Worm (Caenorhabditis elegans) whole organism, early embryonic: Measurements from ENCODE around the gene gst-3.
A peak's percentile ranks its signal among the peaks of the same experiment; 100 is the strongest.

Experiments used
- B0310.2 ChIP-seq: sonication (generic microtip); optimal IDR thresholded peaks from 2 replicates; lab custom pipeline; 2016; ENCODE audit warnings: mild to moderate bottlenecking, missing genetic modification characterization, missing compliant biosample characterization
- F13C5.2 ChIP-seq: sonication (generic microtip); optimal IDR thresholded peaks from 2 replicates; lab custom pipeline; 2017; ENCODE audit warnings: mild to moderate bottlenecking, missing genetic modification characterization, inconsistent platforms, missing compliant biosample characterization
- aly-1 ChIP-seq: sonication (generic microtip); optimal IDR thresholded peaks from 2 replicates; lab custom pipeline; 2016; ENCODE audit warnings: missing genetic modification characterization, missing compliant biosample characterization
- ama-1 ChIP-seq: fragments of 150-350 bp; optimal IDR thresholded peaks from 2 replicates; lab custom pipeline; 2014
- ceh-13 ChIP-seq: fragments of 200-800 bp; sonication (Bioruptor generic); optimal IDR thresholded peaks from 2 replicates; lab custom pipeline; 2018; ENCODE audit warnings: mild to moderate bottlenecking, missing genetic modification characterization, missing compliant biosample characterization
- ceh-36 ChIP-seq: sonication (generic microtip); optimal IDR thresholded peaks from 2 replicates; lab custom pipeline; 2016; ENCODE audit warnings: missing genetic modification characterization, inconsistent platforms, missing compliant biosample characterization
- ets-7 ChIP-seq: sonication (generic microtip); optimal IDR thresholded peaks from 2 replicates; lab custom pipeline; 2016; ENCODE audit warnings: missing genotype, missing genetic modification characterization, missing compliant biosample characterization
- flt-1 ChIP-seq: fragments of 200-800 bp; sonication (Bioruptor generic); IDR thresholded peaks from 2 replicates; pipeline ENCODE4 v1.3.6; 2022; ENCODE audit warnings: missing genetic modification characterization, missing compliant biosample characterization
- hmbx-1 ChIP-seq: sonication (generic microtip); optimal IDR thresholded peaks from 2 replicates; lab custom pipeline; 2016; ENCODE audit warnings: mild to moderate bottlenecking, missing genetic modification characterization, missing compliant biosample characterization
- hmg-4 ChIP-seq: fragments of 200-800 bp; sonication (Bioruptor generic); optimal IDR thresholded peaks from 2 replicates; lab custom pipeline; 2018; ENCODE audit warnings: mild to moderate bottlenecking, missing genetic modification characterization, missing compliant biosample characterization
- hnd-1 ChIP-seq: sonication (generic microtip); optimal IDR thresholded peaks from 2 replicates; lab custom pipeline; 2016; ENCODE audit warnings: missing genetic modification characterization, missing compliant biosample characterization
- pes-1 ChIP-seq: fragments of 200-800 bp; sonication (Bioruptor generic); IDR thresholded peaks from 2 replicates; pipeline ENCODE4 v1.3.6; 2022; ENCODE audit warnings: missing genetic modification reagents, missing genetic modification characterization, missing compliant biosample characterization
- scrt-1 ChIP-seq: fragments of 200-800 bp; sonication (Bioruptor generic); IDR thresholded peaks from 2 replicates; pipeline ENCODE4 v1.3.6; 2022; ENCODE audit warnings: missing genetic modification characterization, missing compliant biosample characterization
- sea-1 ChIP-seq: fragments of 200-800 bp; sonication (Bioruptor generic); conservative IDR thresholded peaks from 2 replicates; pipeline ENCODE4 v1.3.6; 2022; ENCODE audit warnings: missing genetic modification characterization, missing compliant biosample characterization
- tbx-11 ChIP-seq: fragments of 200-800 bp; sonication (Bioruptor generic); IDR thresholded peaks from 2 replicates; pipeline ENCODE4 v1.3.6; 2022; ENCODE audit warnings: missing genetic modification characterization, missing compliant biosample characterization
- tbx-37 ChIP-seq: fragments of 200-800 bp; sonication (Bioruptor generic); conservative IDR thresholded peaks from 2 replicates; pipeline ENCODE4 v1.3.6; 2022; ENCODE audit warnings: missing genetic modification reagents, missing genetic modification characterization, missing compliant biosample characterization
- tra-4 ChIP-seq: sonication (generic microtip); optimal IDR thresholded peaks from 2 replicates; lab custom pipeline; 2017; ENCODE audit warnings: missing genetic modification characterization, missing compliant biosample characterization

The gst-3 gene

DNA sequence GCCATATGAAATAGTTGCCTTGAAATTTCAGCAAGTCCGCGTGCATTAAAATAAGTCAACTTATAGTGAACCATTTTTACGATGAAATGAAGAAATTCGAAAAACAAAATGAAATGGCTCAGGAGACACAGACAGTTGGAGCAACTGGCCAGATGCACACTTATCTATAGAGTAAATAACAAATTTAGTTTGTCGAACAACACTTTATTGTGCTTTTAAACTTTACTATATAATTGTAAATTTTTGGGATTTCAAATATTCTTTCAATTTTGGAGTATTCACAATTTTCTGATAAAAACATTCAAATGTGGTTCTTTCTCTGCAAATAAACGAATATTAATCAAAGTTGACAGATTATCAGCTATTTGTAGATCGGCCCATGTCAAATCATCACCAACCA lies at the start of gene gst-3:
Gene gst-3, minus strand, starts transcription at position 101 of the 400 bp plus-strand sequence.
- TF ChIP-seq ama-1 (lab: Kevin White, UChicago) (no peak), hnd-1 (tag; lab: Kevin White, UChicago) (no peak), tbx-11 (no peak), ceh-13 (no peak), flt-1 (GFP tag; lab: Robert Waterston, UW) (no peak), scrt-1 (GFP tag; lab: Robert Waterston, UW) (no peak), tra-4 (tag; lab: Kevin White, UChicago) (no peak), sea-1 (GFP tag; lab: Robert Waterston, UW) (no peak), pes-1 (no peak), ets-7 (tag; lab: Kevin White, UChicago) (no peak), B0310.2 (tag; lab: Kevin White, UChicago) (no peak), aly-1 (no peak), F13C5.2 (tag; lab: Kevin White, UChicago) (no peak), hmbx-1 (no peak), ceh-36 (tag; lab: Kevin White, UChicago) (no peak), tbx-37 (no peak), hmg-4 (no peak)

DNA sequence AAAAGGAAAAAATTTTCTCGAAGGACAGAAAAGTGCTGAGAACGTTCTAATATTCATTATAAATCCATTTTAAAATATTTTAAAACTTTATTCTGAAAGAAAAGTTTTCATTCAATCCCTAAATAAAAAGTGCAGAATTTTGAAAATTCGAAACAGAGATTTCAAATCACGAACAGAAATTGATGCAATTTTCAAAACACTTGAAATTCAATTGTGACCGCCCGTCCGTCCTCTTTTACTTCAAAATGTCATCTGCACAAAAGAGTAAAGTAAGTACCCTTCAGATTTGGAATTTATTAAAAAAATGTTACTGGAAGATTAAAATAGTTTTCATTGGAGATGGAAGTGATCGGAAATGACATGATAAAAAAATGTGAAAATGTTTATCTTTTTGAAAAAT lies 48.5 kb upstream of the gst-3 start:
- TF ChIP-seq hmg-4 (no peak), aly-1 (no peak), ets-7 (tag; lab: Kevin White, UChicago) (no peak), flt-1 (GFP tag; lab: Robert Waterston, UW) (no peak), B0310.2 (tag; lab: Kevin White, UChicago) (no peak), tbx-37 (no peak), F13C5.2 (tag; lab: Kevin White, UChicago) (no peak), ceh-36 (tag; lab: Kevin White, UChicago) (no peak), tra-4 (tag; lab: Kevin White, UChicago) (no peak), sea-1 (GFP tag; lab: Robert Waterston, UW) (no peak), ceh-13 (no peak), hnd-1 (tag; lab: Kevin White, UChicago) (no peak), tbx-11 (no peak), pes-1 (no peak), ama-1 (lab: Kevin White, UChicago) (no peak), scrt-1 (GFP tag; lab: Robert Waterston, UW) (no peak), hmbx-1 (no peak)

DNA sequence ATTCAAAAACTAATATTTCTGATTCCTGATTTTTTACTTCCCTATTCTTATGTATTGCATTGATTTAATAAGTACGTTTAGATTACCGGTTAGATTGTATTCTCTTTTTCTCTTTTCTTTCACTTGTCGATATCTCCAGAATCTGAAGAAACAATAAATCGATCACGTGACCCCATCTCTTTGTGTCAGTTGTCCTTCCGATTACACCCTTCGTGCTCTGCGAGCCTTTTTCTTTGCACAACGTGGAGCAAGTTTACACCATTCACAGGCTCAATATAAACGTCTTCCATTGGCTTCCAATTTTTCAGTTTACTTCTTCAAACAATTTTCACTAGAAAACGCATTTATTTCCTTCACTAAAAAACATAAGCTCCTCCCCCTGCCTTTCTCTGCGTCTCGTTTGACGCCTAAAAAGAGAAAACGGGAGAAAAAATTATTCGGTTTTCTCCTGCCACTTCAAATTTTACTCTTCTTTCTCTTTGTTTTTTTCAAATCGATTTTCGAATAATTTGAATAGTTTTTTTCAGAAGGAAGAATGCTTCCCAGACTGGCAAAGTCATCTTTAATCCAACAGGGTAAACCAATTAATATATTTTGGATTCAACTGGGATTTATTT lies 40.2 kb upstream of the gst-3 start, which contains the start of gene gta-1:
Gene gta-1, plus strand, starts transcription at position 528 of the 617 bp plus-strand sequence.
- TF ChIP-seq flt-1 (GFP tag; lab: Robert Waterston, UW) (no peak), ama-1 (lab: Kevin White, UChicago) (no peak), hmg-4 (no peak), scrt-1 (GFP tag; lab: Robert Waterston, UW) (no peak), tbx-37 (no peak), B0310.2 (tag; lab: Kevin White, UChicago) (no peak), ceh-36 (tag; lab: Kevin White, UChicago) (no peak), tra-4 (tag; lab: Kevin White, UChicago) (no peak), ceh-13 (no peak), F13C5.2 (tag; lab: Kevin White, UChicago) (no peak), hnd-1 (tag; lab: Kevin White, UChicago) (no peak), sea-1 (GFP tag; lab: Robert Waterston, UW) (no peak), tbx-11 (no peak), aly-1 (no peak), ets-7 (tag; lab: Kevin White, UChicago) (no peak), hmbx-1 (no peak)

DNA sequence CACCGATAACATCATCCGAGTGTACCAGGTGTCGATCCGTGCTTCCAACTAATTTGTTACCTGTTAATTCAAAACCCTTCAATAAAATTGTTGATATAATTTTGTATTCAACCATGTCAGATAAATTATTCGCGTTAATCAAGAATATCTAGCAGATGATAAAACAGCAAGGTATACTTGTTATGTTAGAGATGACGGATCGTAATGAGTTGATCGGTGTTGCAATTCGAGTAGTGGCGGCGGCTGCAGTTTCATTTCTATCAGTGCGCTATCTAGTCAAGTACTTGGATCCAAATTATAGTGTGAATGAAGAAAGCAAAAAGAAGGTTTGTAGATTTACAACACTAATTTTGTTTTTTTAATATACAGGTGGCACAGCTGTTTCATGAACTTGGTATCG lies 37.7 kb upstream of the gst-3 start, which contains the start of gene mspn-1:
Gene mspn-1, plus strand, starts transcription at position 190 of the 400 bp plus-strand sequence.
- no peak for TF ChIP-seq hnd-1 (tag; lab: Kevin White, UChicago)

DNA sequence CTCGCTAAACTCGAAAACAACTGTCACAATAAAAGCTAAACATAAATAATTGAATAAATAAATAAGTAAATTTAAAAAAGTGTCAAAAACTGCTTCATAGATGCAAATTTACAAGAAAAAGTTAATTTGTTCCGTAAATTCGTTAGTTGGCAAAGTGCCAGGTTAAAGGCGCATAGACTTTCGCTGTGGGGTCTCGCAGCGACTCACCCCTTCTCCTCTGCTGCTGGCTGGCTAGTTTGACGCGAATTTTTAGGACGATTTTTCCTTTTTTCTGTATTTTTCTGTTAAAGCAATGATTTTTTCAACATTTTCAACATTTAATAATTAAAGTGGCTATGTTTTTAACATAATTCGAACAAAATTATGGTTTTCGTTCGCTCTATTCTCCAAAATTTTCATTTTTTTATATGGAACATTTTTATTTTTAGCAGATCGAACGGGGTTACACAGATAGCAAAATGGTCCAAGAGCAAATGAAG lies 36.2 kb upstream of the gst-3 start, which contains the start of gene rack-1:
Gene rack-1, plus strand, starts transcription at position 429 of the 479 bp plus-strand sequence.
- TF ChIP-seq hmbx-1 (no peak), B0310.2 (tag; lab: Kevin White, UChicago) (no peak), hmg-4 (no peak), ama-1 (lab: Kevin White, UChicago) (no peak), sea-1 (GFP tag; lab: Robert Waterston, UW) (no peak), ets-7 (tag; lab: Kevin White, UChicago) (no peak), scrt-1 (GFP tag; lab: Robert Waterston, UW) (no peak), tbx-11 (no peak), ceh-36 (tag; lab: Kevin White, UChicago) (no peak), pes-1 (no peak), F13C5.2 (tag; lab: Kevin White, UChicago) (no peak), ceh-13 (no peak), flt-1 (GFP tag; lab: Robert Waterston, UW) (no peak), tra-4 (tag; lab: Kevin White, UChicago) (no peak), hnd-1 (tag; lab: Kevin White, UChicago) (no peak), aly-1 (no peak)

DNA sequence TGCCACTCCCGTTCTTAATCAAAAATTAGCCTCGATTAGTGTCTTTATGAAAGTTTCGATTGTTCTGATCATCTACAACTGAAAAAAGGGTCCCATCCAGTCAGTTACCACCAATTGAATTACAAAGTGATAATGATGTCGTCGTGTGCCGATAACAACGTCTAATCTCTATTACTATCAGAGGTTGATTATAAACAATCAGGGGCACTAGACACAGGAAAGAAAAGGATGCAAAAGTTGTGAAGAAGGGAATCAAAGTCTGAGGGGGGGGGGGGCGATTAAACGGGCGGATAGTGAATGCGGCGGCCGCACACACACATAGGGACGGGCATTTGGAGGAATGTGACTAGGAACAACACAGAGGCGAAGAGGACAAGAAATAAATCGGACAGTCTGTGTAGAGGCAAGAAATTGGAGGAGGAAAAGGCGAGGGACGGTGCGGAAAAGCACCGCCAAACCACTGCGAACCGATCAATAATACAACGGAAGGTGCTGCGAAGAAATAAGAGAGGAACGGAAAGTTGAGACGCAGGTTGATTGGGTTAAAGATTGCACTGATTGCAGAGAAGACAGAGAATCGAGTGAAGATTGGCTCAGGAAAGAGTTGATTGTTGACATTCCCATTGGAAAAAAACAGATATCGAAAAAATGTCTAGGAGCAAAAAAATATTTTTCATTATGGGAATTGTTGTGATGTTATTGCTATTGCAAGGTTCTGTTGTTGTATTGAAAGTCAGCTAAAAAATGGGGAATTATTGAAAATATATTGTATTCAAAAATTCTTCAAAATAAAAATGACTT lies 35.1 kb upstream of the gst-3 start:
- TF ChIP-seq tra-4 (tag; lab: Kevin White, UChicago) (no peak), tbx-37 (no peak), ceh-36 (tag; lab: Kevin White, UChicago) (peak; percentile 28), aly-1 (no peak), ama-1 (lab: Kevin White, UChicago) (no peak), B0310.2 (tag; lab: Kevin White, UChicago) (peak; percentile 45), flt-1 (GFP tag; lab: Robert Waterston, UW) (no peak), hmg-4 (peak; percentile 79), sea-1 (GFP tag; lab: Robert Waterston, UW) (no peak), ceh-13 (no peak), ets-7 (tag; lab: Kevin White, UChicago) (no peak), F13C5.2 (tag; lab: Kevin White, UChicago) (no peak), hmbx-1 (no peak), pes-1 (no peak), scrt-1 (GFP tag; lab: Robert Waterston, UW) (no peak), tbx-11 (no peak), hnd-1 (tag; lab: Kevin White, UChicago) (no peak)
